Fruit fly (Drosophila melanogaster): ENCODE measurements around the gene Chpf.

- no peak for TF ChIP-seq Mnt (GFP tag; optimal IDR thresholded peaks at IDR 0.05)
- TF ChIP-seq CG7101 (tag; optimal IDR thresholded peaks at IDR 0.05) = no peak
- no peak for TF ChIP-seq ovo (GFP tag; optimal IDR thresholded peaks at IDR 0.05)
- no peak for TF ChIP-seq Clk (GFP tag; optimal IDR thresholded peaks at IDR 0.05)
- no peak for TF ChIP-seq tj (GFP tag; optimal IDR thresholded peaks at IDR 0.05)
- no peak for TF ChIP-seq cnc (optimal IDR thresholded peaks at IDR 0.05)
- TF ChIP-seq CG11617 (GFP tag; optimal IDR thresholded peaks at IDR 0.05) = no peak
- no peak for TF ChIP-seq toe (GFP tag; optimal IDR thresholded peaks at IDR 0.05)
- TF ChIP-seq CG14711 (tag; optimal IDR thresholded peaks at IDR 0.05) = no peak
Observed at dm6 chrX:13149083-13149482, 36.8 kb upstream of the Chpf start.

Measured in whole organism, adult.